Worm (Caenorhabditis elegans): ENCODE data around the gene sym-1.
A peak's percentile ranks its signal among the peaks of the same experiment; 100 is the strongest.

The sym-1 gene

ce11 chrX:14602676-14603075 is 21.3 kb downstream of the sym-1 start, which contains the start of gene eor-2 (continued):
- TF ChIP-seq lin-15B (tag; optimal IDR thresholded peaks at IDR 0.05) (peak; percentile 4), snpc-4 (tag; optimal IDR thresholded peaks at IDR 0.05) (peak; percentile 69), swsn-7 (tag; optimal IDR thresholded peaks at IDR 0.05) (peak; percentile 68), lin-35 (GFP tag; optimal IDR thresholded peaks at IDR 0.05) (peak; percentile 47 to 81), hlh-17 (GFP tag; optimal IDR thresholded peaks at IDR 0.05; ENCODE audit: borderline replicate concordance) (no peak), tlp-1 (tag; optimal IDR thresholded peaks at IDR 0.05) (no peak), nhr-28 (tag; optimal IDR thresholded peaks at IDR 0.05) (no peak), lin-13 (GFP tag; optimal IDR thresholded peaks at IDR 0.05) (peak; percentile 10), mab-9 (GFP tag; IDR thresholded peaks at IDR 0.05) (no peak), fkh-4 (tag; optimal IDR thresholded peaks at IDR 0.05; ENCODE audit: borderline replicate concordance) (no peak), C34B4.2 (tag; optimal IDR thresholded peaks at IDR 0.05) (no peak), grh-1 (GFP tag; IDR thresholded peaks at IDR 0.05) (no peak), nhr-237 (tag; optimal IDR thresholded peaks at IDR 0.05) (no peak), mdl-1 (tag; optimal IDR thresholded peaks at IDR 0.05) (peak; percentile 19 to 96), ceh-88 (GFP tag; IDR thresholded peaks at IDR 0.05) (no peak), pax-3 (tag; optimal IDR thresholded peaks at IDR 0.05) (no peak), unc-98 (GFP tag; IDR thresholded peaks at IDR 0.05) (no peak), nhr-47 (tag; optimal IDR thresholded peaks at IDR 0.05) (peak; percentile 71), tbx-2 (tag; optimal IDR thresholded peaks at IDR 0.05) (peak; percentile 66), fkh-8 (tag; optimal IDR thresholded peaks at IDR 0.05) (peak; percentile 13), mef-2 (tag; optimal IDR thresholded peaks at IDR 0.05) (no peak), lir-3 (tag; optimal IDR thresholded peaks at IDR 0.05; ENCODE audit: poor library complexity) (no peak), aly-2 (tag; optimal IDR thresholded peaks at IDR 0.05) (no peak), irx-1 (tag; optimal IDR thresholded peaks at IDR 0.05) (peak; percentile 23), unc-86 (tag; optimal IDR thresholded peaks at IDR 0.05) (peak; percentile 61), lin-39 (tag; optimal IDR thresholded peaks at IDR 0.05) (no peak), ces-1 (GFP tag; optimal IDR thresholded peaks at IDR 0.05) (no peak), snu-23 (GFP tag; optimal IDR thresholded peaks at IDR 0.05) (peak; percentile 83), nhr-11 (tag; optimal IDR thresholded peaks at IDR 0.05) (no peak), ama-1 (optimal IDR thresholded peaks at IDR 0.05) (no peak), Y116A8C.19 (tag; optimal IDR thresholded peaks at IDR 0.05; ENCODE audit: borderline replicate concordance) (no peak), egl-13 (tag; optimal IDR thresholded peaks at IDR 0.05) (no peak), ztf-11 (tag; optimal IDR thresholded peaks at IDR 0.05) (peak in 1 of 2 experiments; percentile 53), C16A3.4 (tag; optimal IDR thresholded peaks at IDR 0.05) (peak; percentile 16), ceh-82 (tag; optimal IDR thresholded peaks at IDR 0.05) (peak in 2 of 3 experiments; percentile 40 to 81), vab-15 (tag; optimal IDR thresholded peaks at IDR 0.05) (no peak), hlh-4 (tag; optimal IDR thresholded peaks at IDR 0.05) (no peak), pqm-1 (tag; optimal IDR thresholded peaks at IDR 0.05) (no peak), elt-2 (tag; optimal IDR thresholded peaks at IDR 0.05) (peak; percentile 47), nhr-12 (tag; optimal IDR thresholded peaks at IDR 0.05) (no peak), skn-1 (tag; optimal IDR thresholded peaks at IDR 0.05) (peak; percentile 12), nhr-77 (tag; optimal IDR thresholded peaks at IDR 0.05) (no peak), dsc-1 (tag; optimal IDR thresholded peaks at IDR 0.05) (peak; percentile 42), efl-3 (GFP tag; optimal IDR thresholded peaks at IDR 0.05) (no peak), isw-1 (GFP tag; IDR thresholded peaks at IDR 0.05) (peak; percentile 5; the same call in 1 of the 2 replicates), lin-14 (GFP tag; optimal IDR thresholded peaks at IDR 0.05) (peak; percentile 96), efl-1 (optimal IDR thresholded peaks at IDR 0.05) (peak; percentile 24 to 49), efl-1 (GFP tag; optimal IDR thresholded peaks at IDR 0.05 in 1 of 2) (peak; percentile 40 to 93), fos-1 (tag; optimal IDR thresholded peaks at IDR 0.05) (no peak), nhr-76 (tag; optimal IDR thresholded peaks at IDR 0.05) (no peak), nhr-20 (tag; optimal IDR thresholded peaks at IDR 0.05) (peak; percentile 79), ceh-63 (GFP tag; optimal IDR thresholded peaks at IDR 0.05) (no peak), mep-1 (tag; optimal IDR thresholded peaks at IDR 0.05) (peak; percentile 86), nhr-71 (tag; optimal IDR thresholded peaks at IDR 0.05) (peak; percentile 82)
